Fruit fly (Drosophila melanogaster): ENCODE results near the gene CG31091.

CG31091 gene

DNA sequence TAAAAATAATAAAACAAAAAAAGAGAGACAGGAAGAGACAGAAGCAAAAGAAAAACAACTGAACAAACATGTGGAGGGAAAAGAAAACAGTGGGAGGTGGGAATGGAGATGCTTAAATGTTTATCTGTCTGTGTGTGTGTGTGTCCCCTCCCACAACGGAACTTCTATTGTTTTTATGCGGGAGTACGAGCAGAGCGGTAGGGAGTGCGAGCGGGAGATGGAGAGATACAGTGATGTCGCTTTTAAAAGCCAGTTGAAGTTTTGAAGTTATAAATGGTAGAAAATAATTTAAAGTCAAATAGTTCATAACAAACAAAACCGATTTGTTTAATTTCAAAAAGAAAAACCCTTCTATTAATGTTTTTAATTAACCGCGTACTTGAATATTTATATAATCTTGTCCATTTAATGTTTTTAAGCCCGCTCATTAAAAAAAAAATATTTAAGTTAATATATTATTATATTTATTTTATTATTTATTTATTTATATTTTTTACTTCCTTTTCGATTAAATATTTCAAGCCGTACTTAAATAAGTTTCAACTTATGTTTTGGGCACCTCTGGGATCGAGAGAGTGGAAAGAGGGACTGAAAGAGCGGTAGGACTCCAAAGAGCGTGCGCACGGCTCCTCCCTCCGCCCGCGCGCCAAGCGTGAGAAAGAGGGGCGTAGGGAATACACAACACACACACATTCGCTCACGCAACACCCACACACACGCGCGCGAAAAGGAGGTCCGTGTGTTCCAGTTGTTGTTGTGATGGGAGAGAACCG is 19.3 kb upstream of the CG31091 start (continued):
- TF ChIP-seq CG9797 (GFP tag; optimal IDR thresholded peaks at IDR 0.05) (no peak), CG33213 (GFP tag; optimal IDR thresholded peaks at IDR 0.05) (no peak), Adf1 (GFP tag; IDR thresholded peaks at IDR 0.05) (no peak), HmgD (GFP tag; optimal IDR thresholded peaks at IDR 0.05) (peak; percentile 16), wdn (GFP tag; IDR thresholded peaks at IDR 0.05) (no peak), Bgb (GFP tag; IDR thresholded peaks at IDR 0.05; ENCODE audit: partially characterized antibody) (no peak), NK7.1 (GFP tag; optimal IDR thresholded peaks at IDR 0.05) (no peak), Lim3 (GFP tag; IDR thresholded peaks at IDR 0.05) (no peak), Nf-YA (GFP tag; IDR thresholded peaks at IDR 0.05) (no peak), CG18599 (GFP tag; optimal IDR thresholded peaks at IDR 0.05) (peak; percentile 77), CG4730 (GFP tag; IDR thresholded peaks at IDR 0.05) (no peak), E2f1 (GFP tag; IDR thresholded peaks at IDR 0.05) (peak; percentile 35; the same call in 1 of the 2 replicates), grn (GFP tag; optimal IDR thresholded peaks at IDR 0.05) (no peak), CG17568 (GFP tag; optimal IDR thresholded peaks at IDR 0.05) (no peak), BtbVII (GFP tag; optimal IDR thresholded peaks at IDR 0.05) (peak; percentile 33), slbo (GFP tag; IDR thresholded peaks at IDR 0.05) (peak; percentile 59), lab (GFP tag; optimal IDR thresholded peaks at IDR 0.05) (peak; percentile 72), CG6272 (GFP tag; IDR thresholded peaks at IDR 0.05) (no peak), HLHmδ (GFP tag; optimal IDR thresholded peaks at IDR 0.05) (no peak), sd (tag; optimal IDR thresholded peaks at IDR 0.05) (no peak), cato (GFP tag; optimal IDR thresholded peaks at IDR 0.05; ENCODE audit: borderline replicate concordance) (peak; percentile 30), CG2712 (tag; optimal IDR thresholded peaks at IDR 0.05) (peak; percentile 75), tio (GFP tag; optimal IDR thresholded peaks at IDR 0.05) (no peak), CG5180 (GFP tag; optimal IDR thresholded peaks at IDR 0.05) (peak; percentile 1), Abd-B (GFP tag; optimal IDR thresholded peaks at IDR 0.05) (peak; percentile 33), Sox102F (GFP tag; optimal IDR thresholded peaks at IDR 0.05) (peak; percentile 64), Fer3 (tag; optimal IDR thresholded peaks at IDR 0.05) (peak; percentile 32), ash1 (GFP tag; optimal IDR thresholded peaks at IDR 0.05) (no peak), jumu (GFP tag; optimal IDR thresholded peaks at IDR 0.05) (no peak), CG11695 (GFP tag; IDR thresholded peaks at IDR 0.05) (0 out of 3 replicates have a peak, but pooled peaks have one; percentile 41), CG32532 (GFP tag; IDR thresholded peaks at IDR 0.05) (0 out of 2 replicates have a peak, but pooled peaks have one; percentile 40), mam (GFP tag; optimal IDR thresholded peaks at IDR 0.05) (no peak), CG34422 (GFP tag; IDR thresholded peaks at IDR 0.05) (no peak), salm (tag; optimal IDR thresholded peaks at IDR 0.05) (peak; percentile 37), HLH3B (GFP tag; IDR thresholded peaks at IDR 0.05) (0 out of 2 replicates have a peak, but pooled peaks have one; percentile 40), Vsx1 (GFP tag; optimal IDR thresholded peaks at IDR 0.05) (no peak), cas (GFP tag; IDR thresholded peaks at IDR 0.05) (no peak), stc (GFP tag; IDR thresholded peaks at IDR 0.05) (no peak), pho (GFP tag; optimal IDR thresholded peaks at IDR 0.05) (no peak), Hr51 (GFP tag; optimal IDR thresholded peaks at IDR 0.05) (peak in 1 of 2 experiments; percentile 64), CG8388 (GFP tag; optimal IDR thresholded peaks at IDR 0.05) (peak; percentile 87), Lpt (GFP tag; optimal IDR thresholded peaks at IDR 0.05) (no peak), sr (GFP tag; IDR thresholded peaks at IDR 0.05) (no peak; the same call in 2 of the 3 replicates), CG32767 (GFP tag; IDR thresholded peaks at IDR 0.05) (peak; percentile 67; the same call in 1 of the 2 replicates), CG6175 (GFP tag; IDR thresholded peaks at IDR 0.05) (no peak), D19A (tag; optimal IDR thresholded peaks at IDR 0.05) (peak; percentile 50), Dip3 (GFP tag; optimal IDR thresholded peaks at IDR 0.05) (no peak), CG17328 (GFP tag; IDR thresholded peaks at IDR 0.05) (peak; percentile 51), emc (GFP tag; optimal IDR thresholded peaks at IDR 0.05) (no peak)
